Fruit fly (Drosophila melanogaster) whole organism, prepupa: ENCODE results near the gene Hira.

Experiments
- Blimp-1 ChIP-seq: fragments of 200-800 bp; sonication (Bioruptor generic); optimal IDR thresholded peaks from 3 replicates; lab custom pipeline; 2017; ENCODE audit warnings: missing biosample characterization, missing genetic modification characterization, mild to moderate bottlenecking, moderate library complexity, missing genetic modification reagents
- CG10631 ChIP-seq: fragments of 200-800 bp; sonication (Bioruptor generic); optimal IDR thresholded peaks from 2 replicates; lab custom pipeline; 2016; ENCODE audit warnings: missing biosample characterization, missing genetic modification characterization
- CG10669 ChIP-seq: fragments of 200-800 bp; sonication (Bioruptor generic); optimal IDR thresholded peaks from 3 replicates; lab custom pipeline; 2018; ENCODE audit warnings: missing biosample characterization, mild to moderate bottlenecking, missing genetic modification characterization, moderate library complexity
- CG11294 ChIP-seq: fragments of 200-800 bp; sonication (Bioruptor generic); IDR thresholded peaks from 2 replicates; pipeline ENCODE4 v1.3.6; 2022; ENCODE audit warnings: missing biosample characterization, missing genetic modification characterization
- CG11762 ChIP-seq: fragments of 200-800 bp; sonication (Bioruptor generic); optimal IDR thresholded peaks from 3 replicates; lab custom pipeline; 2016; ENCODE audit warnings: missing biosample characterization, missing genetic modification characterization; ENCODE audit not compliant: insufficient read depth
- CG11902 ChIP-seq: fragments of 200-800 bp; sonication (Bioruptor generic); optimal IDR thresholded peaks from 3 replicates; lab custom pipeline; 2016; ENCODE audit warnings: missing biosample characterization, missing genetic modification characterization
- CG15336 ChIP-seq: fragments of 200-800 bp; sonication (Bioruptor generic); IDR thresholded peaks from 2 replicates; pipeline ENCODE4 v1.3.6; 2022; ENCODE audit warnings: missing biosample characterization, missing genetic modification characterization
- CG1621 ChIP-seq: fragments of 200-800 bp; sonication (Bioruptor generic); optimal IDR thresholded peaks from 3 replicates; lab custom pipeline; 2018; ENCODE audit warnings: missing biosample characterization, mild to moderate bottlenecking, missing genetic modification characterization
- CG16779 ChIP-seq: fragments of 200-800 bp; sonication (Bioruptor generic); optimal IDR thresholded peaks from 3 replicates; lab custom pipeline; 2017; ENCODE audit warnings: missing biosample characterization, mild to moderate bottlenecking, missing genetic modification characterization
- CG3032 ChIP-seq: fragments of 200-800 bp; optimal IDR thresholded peaks from 2 replicates; lab custom pipeline; 2019; ENCODE audit warnings: missing biosample characterization, mild to moderate bottlenecking, missing genetic modification characterization, moderate library complexity
- CG31627 ChIP-seq: fragments of 200-800 bp; sonication (Bioruptor generic); optimal IDR thresholded peaks from 3 replicates; lab custom pipeline; 2016; ENCODE audit warnings: missing biosample characterization, missing genetic modification characterization
- CG34406 ChIP-seq: fragments of 200-800 bp; sonication (Bioruptor generic); optimal IDR thresholded peaks from 3 replicates; lab custom pipeline; 2016; ENCODE audit warnings: missing biosample characterization, missing genetic modification characterization
- CG3919 ChIP-seq: fragments of 200-800 bp; sonication (Bioruptor generic); optimal IDR thresholded peaks from 3 replicates; lab custom pipeline; 2016; ENCODE audit warnings: missing biosample characterization, missing genetic modification characterization
- CG4318 ChIP-seq: fragments of 200-800 bp; sonication (Bioruptor generic); optimal IDR thresholded peaks from 3 replicates; lab custom pipeline; 2017; ENCODE audit warnings: missing biosample characterization, mild to moderate bottlenecking, missing genetic modification characterization
- CG6163 ChIP-seq: fragments of 200-800 bp; sonication (Bioruptor generic); IDR thresholded peaks from 3 replicates; pipeline ENCODE4 v1.3.6; 2022; ENCODE audit warnings: missing biosample characterization, missing genetic modification characterization
- CG6276 ChIP-seq: fragments of 200-800 bp; sonication (Bioruptor generic); optimal IDR thresholded peaks from 2 replicates; lab custom pipeline; 2017; ENCODE audit warnings: missing biosample characterization, mild to moderate bottlenecking, missing genetic modification characterization
- CG6792 ChIP-seq: fragments of 200-800 bp; sonication (Bioruptor generic); optimal IDR thresholded peaks from 3 replicates; lab custom pipeline; 2016; ENCODE audit warnings: missing biosample characterization, missing genetic modification characterization
- CG6808 ChIP-seq: fragments of 200-800 bp; sonication (Bioruptor generic); optimal IDR thresholded peaks from 3 replicates; lab custom pipeline; 2017; ENCODE audit warnings: missing biosample characterization, missing genetic modification characterization, mild to moderate bottlenecking, moderate library complexity, missing genetic modification reagents
- CG6854 ChIP-seq: fragments of 200-800 bp; sonication (Bioruptor generic); optimal IDR thresholded peaks from 2 replicates; lab custom pipeline; 2017; ENCODE audit warnings: missing biosample characterization, mild to moderate bottlenecking, missing genetic modification characterization
- CG7368 ChIP-seq: fragments of 200-800 bp; sonication (Bioruptor generic); optimal IDR thresholded peaks from 3 replicates; lab custom pipeline; 2016; ENCODE audit warnings: missing biosample characterization, missing genetic modification characterization
- CG8119 ChIP-seq: fragments of 200-800 bp; sonication (Bioruptor generic); IDR thresholded peaks from 3 replicates; pipeline ENCODE4 v1.3.6; 2022; ENCODE audit warnings: missing biosample characterization, missing genetic modification characterization
- CG8319 ChIP-seq: fragments of 200-800 bp; sonication (Bioruptor generic); optimal IDR thresholded peaks from 3 replicates; lab custom pipeline; 2016; ENCODE audit warnings: missing biosample characterization, missing genetic modification characterization
- CG8632 ChIP-seq: fragments of 200-800 bp; sonication (Bioruptor generic); optimal IDR thresholded peaks from 3 replicates; lab custom pipeline; 2016; ENCODE audit warnings: missing biosample characterization, missing genetic modification characterization
- CG9139 ChIP-seq: fragments of 200-800 bp; sonication (Bioruptor generic); optimal IDR thresholded peaks from 3 replicates; lab custom pipeline; 2017; ENCODE audit warnings: missing biosample characterization, mild to moderate bottlenecking, missing genetic modification characterization
- Eip78C ChIP-seq: fragments of 200-800 bp; sonication (Bioruptor generic); peaks from one replicate; lab custom pipeline; 2016; ENCODE audit warnings: missing biosample characterization, missing genetic modification characterization
- Eip93F ChIP-seq: fragments of 200-800 bp; sonication (Bioruptor generic); optimal IDR thresholded peaks from 2 replicates; lab custom pipeline; 2016; ENCODE audit warnings: missing biosample characterization, mild to moderate bottlenecking, missing genetic modification characterization
- Ets21C ChIP-seq: fragments of 200-800 bp; sonication (Bioruptor generic); optimal IDR thresholded peaks from 3 replicates; lab custom pipeline; 2016; ENCODE audit warnings: missing biosample characterization, missing genetic modification characterization
- Ets96B ChIP-seq: fragments of 200-800 bp; optimal IDR thresholded peaks from 2 replicates; lab custom pipeline; 2019; ENCODE audit warnings: missing biosample characterization, mild to moderate bottlenecking, missing genetic modification characterization, moderate library complexity
- Gug ChIP-seq: fragments of 200-800 bp; sonication (Bioruptor generic); IDR thresholded peaks from 2 replicates; pipeline ENCODE4 v1.3.6; 2022; ENCODE audit warnings: missing biosample characterization, missing genetic modification characterization
- Hr38 ChIP-seq: sonication (Bioruptor generic); optimal IDR thresholded peaks from 2 replicates; lab custom pipeline; 2016; ENCODE audit warnings: missing biosample characterization, missing genetic modification characterization
- Lpt ChIP-seq: fragments of 200-800 bp; sonication (Bioruptor generic); optimal IDR thresholded peaks from 3 replicates; lab custom pipeline; 2016; ENCODE audit warnings: missing biosample characterization, missing genetic modification characterization
- Met ChIP-seq: fragments of 200-800 bp; sonication (Bioruptor generic); optimal IDR thresholded peaks from 3 replicates; lab custom pipeline; 2016; ENCODE audit warnings: missing biosample characterization, missing genetic modification characterization
- Smox ChIP-seq: fragments of 200-800 bp; sonication (Bioruptor generic); optimal IDR thresholded peaks from 3 replicates; lab custom pipeline; 2016; ENCODE audit warnings: missing biosample characterization, missing genetic modification characterization
- achi ChIP-seq: fragments of 200-800 bp; sonication (Bioruptor generic); optimal IDR thresholded peaks from 3 replicates; lab custom pipeline; 2016; ENCODE audit warnings: missing biosample characterization, missing genetic modification characterization
- cyc ChIP-seq: fragments of 200-800 bp; sonication (Bioruptor generic); optimal IDR thresholded peaks from 3 replicates; lab custom pipeline; 2016; ENCODE audit warnings: missing biosample characterization, missing genetic modification characterization
- dac ChIP-seq: fragments of 200-800 bp; sonication (Bioruptor generic); optimal IDR thresholded peaks from 2 replicates; lab custom pipeline; 2017; ENCODE audit warnings: missing biosample characterization, mild to moderate bottlenecking, missing genetic modification characterization
- dsx ChIP-seq: fragments of 200-800 bp; optimal IDR thresholded peaks from 3 replicates; lab custom pipeline; 2019; ENCODE audit warnings: missing biosample characterization, mild to moderate bottlenecking, missing genetic modification characterization, moderate library complexity; ENCODE audit not compliant: poor library complexity, severe bottlenecking
- eg ChIP-seq: fragments of 200-800 bp; sonication (Bioruptor generic); IDR thresholded peaks from 3 replicates; pipeline ENCODE4 v1.3.6; 2022; ENCODE audit warnings: missing biosample characterization, missing genetic modification characterization
- esn ChIP-seq: fragments of 200-800 bp; sonication (Bioruptor generic); optimal IDR thresholded peaks from 2 replicates; lab custom pipeline; 2016; ENCODE audit warnings: missing biosample characterization, mild to moderate bottlenecking, missing genetic modification characterization, moderate library complexity
- fd59A ChIP-seq: fragments of 200-800 bp; sonication (Bioruptor generic); optimal IDR thresholded peaks from 2 replicates; lab custom pipeline; 2017; ENCODE audit warnings: missing biosample characterization, mild to moderate bottlenecking, missing genetic modification characterization, missing genetic modification reagents
- fd85E ChIP-seq: fragments of 200-800 bp; sonication (Bioruptor generic); optimal IDR thresholded peaks from 3 replicates; lab custom pipeline; 2016; ENCODE audit warnings: missing biosample characterization, missing genetic modification characterization
- fkh ChIP-seq: fragments of 200-800 bp; sonication (Bioruptor generic); optimal IDR thresholded peaks from 3 replicates; lab custom pipeline; 2017; ENCODE audit warnings: missing biosample characterization, mild to moderate bottlenecking, missing genetic modification characterization, moderate library complexity
- lz ChIP-seq: fragments of 200-800 bp; sonication (Bioruptor generic); optimal IDR thresholded peaks from 3 replicates; lab custom pipeline; 2016; ENCODE audit warnings: missing biosample characterization, missing genetic modification characterization
- net ChIP-seq: fragments of 200-800 bp; sonication (Bioruptor generic); optimal IDR thresholded peaks from 3 replicates; lab custom pipeline; 2016; ENCODE audit warnings: missing biosample characterization, missing genetic modification characterization
- pdm3 ChIP-seq: fragments of 200-800 bp; sonication (Bioruptor generic); optimal IDR thresholded peaks from 3 replicates; lab custom pipeline; 2016; ENCODE audit warnings: missing biosample characterization, missing genetic modification characterization
- salr ChIP-seq, 2 experiments: fragments of 200-800 bp; sonication (Bioruptor generic); optimal IDR thresholded peaks; 3 replicates each; lab custom pipeline; 2016 to 2018; ENCODE audit warnings: missing biosample characterization in 2 of 2, missing genetic modification characterization in 2 of 2, mild to moderate bottlenecking in 1 of 2
- spab ChIP-seq: fragments of 200-800 bp; sonication (Bioruptor generic); optimal IDR thresholded peaks from 2 replicates; lab custom pipeline; 2017; ENCODE audit warnings: missing biosample characterization, mild to moderate bottlenecking, missing genetic modification characterization, missing genetic modification reagents
- ss ChIP-seq, 2 experiments: fragments of 200-800 bp; sonication (Bioruptor generic); optimal IDR thresholded peaks; 2 replicates in 1 of 2; 3 replicates in 1 of 2; lab custom pipeline; 2017 to 2018; ENCODE audit warnings: mild to moderate bottlenecking in 2 of 2, missing biosample characterization in 2 of 2, missing genetic modification characterization in 2 of 2, moderate library complexity in 1 of 2
- svp ChIP-seq: fragments of 200-800 bp; sonication (Bioruptor generic); peaks from one replicate; lab custom pipeline; 2016; ENCODE audit warnings: missing biosample characterization, missing genetic modification characterization
- topi ChIP-seq: fragments of 200-800 bp; sonication (Bioruptor generic); optimal IDR thresholded peaks from 3 replicates; lab custom pipeline; 2016; ENCODE audit warnings: missing biosample characterization, missing genetic modification characterization
- vri ChIP-seq: fragments of 200-800 bp; sonication (Bioruptor generic); optimal IDR thresholded peaks from 3 replicates; lab custom pipeline; 2016; ENCODE audit warnings: missing biosample characterization, mild to moderate bottlenecking, missing genetic modification characterization

Gene Hira

dm6 chrX:7700239-7700793 lies 21.6 kb upstream of the Hira start:
- peak; percentile 60 to 62 for TF ChIP-seq salr (GFP tag; optimal IDR thresholded peaks at IDR 0.05; lab: Kevin White, UChicago)
- peak; percentile 82 for TF ChIP-seq net (GFP tag; lab: Kevin White, UChicago)
- peak; percentile 85 for TF ChIP-seq dac (GFP tag; lab: Kevin White, UChicago)
- peak; percentile 82 for TF ChIP-seq CG8119 (GFP tag; lab: Robert Waterston, UW)
- peak; percentile 88 for TF ChIP-seq CG15336
- peak; percentile 85 for TF ChIP-seq topi (GFP tag; lab: Kevin White, UChicago)
- TF ChIP-seq CG31627 (GFP tag; lab: Kevin White, UChicago) = peak; percentile 92
- peak; percentile 25 for TF ChIP-seq spab (GFP tag; lab: Kevin White, UChicago)
- TF ChIP-seq CG10631 (GFP tag; lab: Kevin White, UChicago) = peak; percentile 71
- TF ChIP-seq eg (GFP tag; lab: Robert Waterston, UW) = peak; percentile 96
- TF ChIP-seq CG11294 (GFP tag; lab: Robert Waterston, UW) = peak; percentile 89
- TF ChIP-seq CG1621 (tag; lab: Kevin White, UChicago) = peak; percentile 63
- peak; percentile 91 for TF ChIP-seq Gug (GFP tag; lab: Robert Waterston, UW)
- peak; percentile 88 for TF ChIP-seq pdm3
- TF ChIP-seq CG3919 = peak; percentile 79
- TF ChIP-seq Ets21C (GFP tag; lab: Kevin White, UChicago) = peak; percentile 84
- TF ChIP-seq Eip93F = no peak
- peak; percentile 80 for TF ChIP-seq Smox (GFP tag; lab: Kevin White, UChicago)
- peak; percentile 81 for TF ChIP-seq achi (GFP tag; lab: Kevin White, UChicago)
- TF ChIP-seq Blimp-1 (GFP tag; lab: Kevin White, UChicago) = peak; percentile 3
- TF ChIP-seq CG9139 = no peak
- peak; percentile 50 for TF ChIP-seq Ets96B (tag; lab: Kevin White, UChicago)
- TF ChIP-seq CG16779 (tag; lab: Kevin White, UChicago) = no peak
- peak; percentile 89 for TF ChIP-seq cyc (GFP tag; lab: Kevin White, UChicago)
- peak; percentile 53 for TF ChIP-seq CG8632 (GFP tag; lab: Kevin White, UChicago)
- TF ChIP-seq CG7368 (GFP tag; lab: Kevin White, UChicago) = peak; percentile 79
- TF ChIP-seq fd85E (GFP tag; lab: Kevin White, UChicago) = no peak
- peak; percentile 89 for TF ChIP-seq CG6163 (GFP tag; lab: Robert Waterston, UW)
- peak; percentile 76 for TF ChIP-seq CG6792 (GFP tag; lab: Kevin White, UChicago)
- peak; percentile 56 for TF ChIP-seq CG8319 (GFP tag; lab: Kevin White, UChicago)
- no peak for TF ChIP-seq CG6808
- peak; percentile 89 for TF ChIP-seq svp (GFP tag; lab: Kevin White, UChicago)
- peak; percentile 78 for TF ChIP-seq CG6276 (GFP tag; lab: Kevin White, UChicago)
- TF ChIP-seq esn = peak; percentile 85
- TF ChIP-seq lz (GFP tag; lab: Kevin White, UChicago) = peak; percentile 87
- TF ChIP-seq CG11762 (GFP tag; lab: Kevin White, UChicago) = peak; percentile 58
- TF ChIP-seq CG6854 = no peak
- TF ChIP-seq Hr38 (GFP tag; lab: Kevin White, UChicago) = peak; percentile 73
- TF ChIP-seq CG3032 (tag; lab: Kevin White, UChicago) = peak; percentile 67
- peak; percentile 89 for TF ChIP-seq Eip78C (GFP tag; lab: Kevin White, UChicago)
- TF ChIP-seq vri (GFP tag; lab: Kevin White, UChicago) = peak; percentile 82
- peak; percentile 74 for TF ChIP-seq fkh (GFP tag; lab: Kevin White, UChicago)
- TF ChIP-seq ss (GFP tag; optimal IDR thresholded peaks at IDR 0.05; lab: Kevin White, UChicago) = peak in 1 of 2 experiments; percentile 35
- TF ChIP-seq Lpt = peak; percentile 73
- TF ChIP-seq Met (GFP tag; lab: Kevin White, UChicago) = peak; percentile 86
- TF ChIP-seq CG34406 (GFP tag; lab: Kevin White, UChicago) = peak; percentile 59
- TF ChIP-seq CG10669 (GFP tag; lab: Kevin White, UChicago) = peak; percentile 60
- TF ChIP-seq CG4318 (GFP tag; lab: Kevin White, UChicago) = peak; percentile 77
- no peak for TF ChIP-seq dsx (GFP tag; lab: Kevin White, UChicago)
- TF ChIP-seq CG11902 = peak; percentile 80
- peak; percentile 60 for TF ChIP-seq fd59A (GFP tag; lab: Kevin White, UChicago)
